Fruit fly (Drosophila melanogaster) whole organism, adult: ENCODE measurements around the gene CG11656.

Experiments
- kay ChIP-seq: fragments of 200-800 bp; sonication (Bioruptor generic); peaks from one replicate; lab custom pipeline; 2016; ENCODE audit warnings: missing biosample characterization, missing genetic modification characterization, borderline replicate concordance
- toe ChIP-seq: fragments of 200-800 bp; sonication (Bioruptor generic); optimal IDR thresholded peaks from 2 replicates; lab custom pipeline; 2016; ENCODE audit warnings: missing biosample characterization, missing genetic modification characterization

- no peak for TF ChIP-seq kay
- no peak for TF ChIP-seq toe
Measured at dm6 chr3R:13041750-13042149, 32.1 kb downstream of the CG11656 start, which contains the start of gene CG11670.
